Worm (Caenorhabditis elegans) whole organism, L2 larva: Measurements from ENCODE around the gene unc-51.

Source experiments
- C34F6.9 ChIP-seq: fragments of 150-350 bp; optimal IDR thresholded peaks from 2 replicates; lab custom pipeline; 2014; ENCODE audit warnings: missing biosample characterization, missing genetic modification characterization
- F13H6.1 ChIP-seq: sonication (generic microtip); optimal IDR thresholded peaks from 2 replicates; lab custom pipeline; 2016; ENCODE audit warnings: missing genetic modification characterization, missing compliant biosample characterization
- R02D3.7 ChIP-seq: fragments of 150-350 bp; optimal IDR thresholded peaks from 2 replicates; lab custom pipeline; 2014; ENCODE audit warnings: missing biosample characterization, missing genetic modification characterization
- Y55F3AM.14 ChIP-seq: fragments of 200-800 bp; sonication (Bioruptor generic); optimal IDR thresholded peaks from 2 replicates; lab custom pipeline; 2018; ENCODE audit warnings: mild to moderate bottlenecking, missing genetic modification characterization, missing compliant biosample characterization
- alr-1 ChIP-seq: fragments of 150-350 bp; optimal IDR thresholded peaks from 2 replicates; lab custom pipeline; 2014; ENCODE audit warnings: missing biosample characterization, missing genetic modification characterization
- aly-2 ChIP-seq: fragments of 150-350 bp; optimal IDR thresholded peaks from 2 replicates; lab custom pipeline; 2014; ENCODE audit warnings: missing biosample characterization, missing genetic modification characterization
- ama-1 ChIP-seq: fragments of 150-350 bp; optimal IDR thresholded peaks from 2 replicates; lab custom pipeline; 2018; ENCODE audit warnings: inconsistent platforms
- blmp-1 ChIP-seq: sonication (generic microtip); optimal IDR thresholded peaks from 2 replicates; lab custom pipeline; 2017; ENCODE audit warnings: missing genetic modification characterization, mild to moderate bottlenecking, missing compliant biosample characterization, antibody characterized with exemption, moderate library complexity; ENCODE audit not compliant: insufficient read depth
- ceh-16 ChIP-seq: fragments of 150-350 bp; optimal IDR thresholded peaks from 2 replicates; lab custom pipeline; 2014; ENCODE audit warnings: missing biosample characterization, missing genetic modification characterization
- ceh-82 ChIP-seq: fragments of 150-350 bp; optimal IDR thresholded peaks from 2 replicates; lab custom pipeline; 2014; ENCODE audit warnings: missing biosample characterization, missing genetic modification characterization
- crh-2 ChIP-seq: sonication (generic microtip); optimal IDR thresholded peaks from 2 replicates; lab custom pipeline; 2017; ENCODE audit warnings: missing biosample characterization, missing genetic modification characterization
- egl-27 ChIP-seq: sonication (generic microtip); optimal IDR thresholded peaks from 3 replicates; lab custom pipeline; 2017; ENCODE audit warnings: missing biosample characterization, missing genetic modification reagents, missing genetic modification characterization
- elt-1 ChIP-seq: fragments of 150-350 bp; optimal IDR thresholded peaks from 2 replicates; lab custom pipeline; 2014; ENCODE audit warnings: missing biosample characterization, missing genetic modification characterization
- elt-3 ChIP-seq: sonication (generic microtip); optimal IDR thresholded peaks from 2 replicates; lab custom pipeline; 2017; ENCODE audit warnings: missing biosample characterization, missing genetic modification characterization
- fos-1 ChIP-seq: fragments of 150-350 bp; optimal IDR thresholded peaks from 2 replicates; lab custom pipeline; 2014; ENCODE audit warnings: missing biosample characterization, missing genetic modification characterization
- gmeb-1 ChIP-seq: fragments of 150-350 bp; optimal IDR thresholded peaks from 2 replicates; lab custom pipeline; 2014; ENCODE audit warnings: missing biosample characterization, missing genetic modification characterization
- lin-11 ChIP-seq: fragments of 150-350 bp; sonication (generic microtip); optimal IDR thresholded peaks from 2 replicates; lab custom pipeline; 2014; ENCODE audit warnings: missing biosample characterization, missing genetic modification characterization, inconsistent platforms, mixed read lengths
- lin-13 ChIP-seq: fragments of 150-350 bp; optimal IDR thresholded peaks from 2 replicates; lab custom pipeline; 2014; ENCODE audit warnings: missing biosample characterization, missing genetic modification reagents, missing genetic modification characterization
- lsy-2 ChIP-seq, 2 experiments: fragments of 150-350 bp in 1 of 2; sonication (generic microtip) in 1 of 2; optimal IDR thresholded peaks; 2 replicates each; lab custom pipeline; 2014 to 2017; ENCODE audit warnings: missing biosample characterization in 2 of 2, missing genetic modification characterization in 2 of 2
- mbf-1 ChIP-seq: sonication (generic microtip); optimal IDR thresholded peaks from 2 replicates; lab custom pipeline; 2017; ENCODE audit warnings: missing biosample characterization, missing genetic modification characterization
- mdl-1 ChIP-seq, 2 experiments: fragments of 150-350 bp in 1 of 2; sonication (generic microtip) in 1 of 2; optimal IDR thresholded peaks; 2 replicates each; lab custom pipeline; 2017; ENCODE audit warnings: missing biosample characterization in 2 of 2, missing genetic modification characterization in 2 of 2
- nhr-129 ChIP-seq: fragments of 150-350 bp; optimal IDR thresholded peaks from 2 replicates; lab custom pipeline; 2014; ENCODE audit warnings: missing biosample characterization, missing genetic modification characterization
- nhr-21 ChIP-seq: fragments of 150-350 bp; optimal IDR thresholded peaks from 2 replicates; lab custom pipeline; 2014; ENCODE audit warnings: missing biosample characterization, missing genetic modification characterization
- nhr-23 ChIP-seq: fragments of 150-350 bp; optimal IDR thresholded peaks from 2 replicates; lab custom pipeline; 2014; ENCODE audit warnings: missing biosample characterization, missing genetic modification reagents, missing genetic modification characterization
- nhr-6 ChIP-seq: fragments of 150-350 bp; optimal IDR thresholded peaks from 2 replicates; lab custom pipeline; 2014; ENCODE audit warnings: missing biosample characterization, missing genetic modification characterization
- nhr-77 ChIP-seq: fragments of 150-350 bp; optimal IDR thresholded peaks from 2 replicates; lab custom pipeline; 2014; ENCODE audit warnings: missing biosample characterization, missing genetic modification characterization
- sem-4 ChIP-seq: fragments of 150-350 bp; optimal IDR thresholded peaks from 2 replicates; lab custom pipeline; 2014; ENCODE audit warnings: missing biosample characterization, missing genetic modification reagents, missing genetic modification characterization
- skn-1 ChIP-seq: sonication (generic microtip); optimal IDR thresholded peaks from 2 replicates; lab custom pipeline; 2017; ENCODE audit warnings: missing biosample characterization, missing genetic modification characterization
- sma-3 ChIP-seq: sonication (generic microtip); optimal IDR thresholded peaks from 2 replicates; lab custom pipeline; 2016; ENCODE audit warnings: missing genetic modification reagents, missing genetic modification characterization, missing compliant biosample characterization
- sma-9 ChIP-seq, 2 experiments: fragments of 150-350 bp in 1 of 2; sonication (generic microtip) in 1 of 2; optimal IDR thresholded peaks; 2 replicates each; lab custom pipeline; 2014 to 2016; ENCODE audit warnings: missing genetic modification characterization in 2 of 2, mild to moderate bottlenecking in 1 of 2, missing biosample characterization in 1 of 2, missing compliant biosample characterization in 1 of 2, missing genetic modification reagents in 1 of 2, moderate library complexity in 1 of 2
- snpc-4 ChIP-seq: fragments of 150-350 bp; optimal IDR thresholded peaks from 2 replicates; lab custom pipeline; 2014; ENCODE audit warnings: missing biosample characterization, missing genetic modification characterization
- unc-39 ChIP-seq: fragments of 150-350 bp; optimal IDR thresholded peaks from 2 replicates; lab custom pipeline; 2014; ENCODE audit warnings: missing biosample characterization, missing genetic modification characterization
- unc-55 ChIP-seq: fragments of 150-350 bp; sonication (generic microtip); optimal IDR thresholded peaks from 3 replicates; lab custom pipeline; 2014; ENCODE audit warnings: missing biosample characterization, missing genetic modification reagents, missing genetic modification characterization
- unc-62 ChIP-seq: fragments of 150-350 bp; optimal IDR thresholded peaks from 2 replicates; lab custom pipeline; 2014; ENCODE audit warnings: missing biosample characterization, missing genetic modification reagents, missing genetic modification characterization
- ztf-11 ChIP-seq: sonication (generic microtip); optimal IDR thresholded peaks from 2 replicates; lab custom pipeline; 2017; ENCODE audit warnings: missing biosample characterization, missing genetic modification characterization

unc-51 gene

DNA sequence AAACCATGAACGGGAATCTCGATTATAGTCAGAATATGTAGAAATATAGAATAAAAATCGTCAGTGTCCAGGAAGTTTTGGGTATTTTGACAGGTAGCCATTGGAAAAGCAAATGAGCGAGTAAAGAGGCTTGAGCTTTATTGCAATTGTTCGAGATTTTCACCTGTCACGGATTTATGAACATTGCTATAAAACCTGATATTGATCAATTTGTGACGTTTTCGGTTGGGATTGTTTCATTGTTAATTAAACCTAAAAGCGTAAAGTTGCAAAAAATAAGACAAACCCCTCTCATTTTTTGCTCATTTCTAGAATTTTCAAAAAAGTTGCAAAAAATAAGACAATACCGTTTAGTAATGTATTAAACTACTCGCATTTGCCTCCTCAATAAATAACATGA is 26.1 kb downstream of the unc-51 start, which contains the start of gene srh-183:
srh-183 (minus strand) TSS at position 101 of the 400 bp plus-strand sequence.
- TF ChIP-seq ztf-11 (tag; lab: Kevin White, UChicago), result no peak

DNA sequence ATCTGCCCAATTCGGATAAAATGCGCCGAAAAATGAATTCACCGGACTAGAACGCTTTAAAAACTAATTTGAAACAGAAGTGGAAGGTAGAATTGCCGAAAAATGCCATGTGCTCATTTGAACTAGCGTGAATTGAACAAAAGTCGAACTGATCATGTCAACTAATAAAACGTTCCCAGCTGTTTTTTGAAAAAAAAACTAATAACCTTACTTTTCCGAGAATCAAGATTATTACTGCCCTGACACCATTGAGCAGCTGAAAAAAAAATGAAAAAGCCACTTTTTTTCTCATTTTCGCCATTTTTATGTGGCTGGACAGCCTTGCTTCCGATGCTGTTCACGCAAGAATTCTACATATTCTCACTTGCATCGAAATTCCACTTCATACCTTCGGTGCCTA is 31.3 kb downstream of the unc-51 start, which contains the start of gene srh-173:
srh-173 (plus strand) TSS at position 301 of the 400 bp plus-strand sequence.
- TF ChIP-seq nhr-6 (tag; lab: Kevin White, UChicago), result no peak
- TF ChIP-seq unc-62 (GFP tag; lab: Kevin White, UChicago), result no peak
- no peak for TF ChIP-seq nhr-23
- no peak for TF ChIP-seq ceh-16 (tag; lab: Kevin White, UChicago)
- TF ChIP-seq mbf-1 (tag; lab: Kevin White, UChicago), result no peak
- TF ChIP-seq C34F6.9 (tag; lab: Kevin White, UChicago), result no peak
- TF ChIP-seq skn-1, result no peak
- no peak for TF ChIP-seq elt-1
- TF ChIP-seq ama-1 (lab: Kevin White, UChicago), result no peak
- TF ChIP-seq ztf-11 (tag; lab: Kevin White, UChicago), result no peak
- TF ChIP-seq lin-13, result no peak
- no peak for TF ChIP-seq Y55F3AM.14 (GFP tag; lab: Kevin White, UChicago)
- no peak for TF ChIP-seq unc-39 (tag; lab: Kevin White, UChicago)
- no peak for TF ChIP-seq elt-3 (tag; lab: Kevin White, UChicago)
- TF ChIP-seq egl-27 (tag; lab: Kevin White, UChicago), result no peak
- no peak for TF ChIP-seq nhr-21 (tag; lab: Kevin White, UChicago)
- TF ChIP-seq aly-2 (tag; lab: Kevin White, UChicago), result no peak

DNA sequence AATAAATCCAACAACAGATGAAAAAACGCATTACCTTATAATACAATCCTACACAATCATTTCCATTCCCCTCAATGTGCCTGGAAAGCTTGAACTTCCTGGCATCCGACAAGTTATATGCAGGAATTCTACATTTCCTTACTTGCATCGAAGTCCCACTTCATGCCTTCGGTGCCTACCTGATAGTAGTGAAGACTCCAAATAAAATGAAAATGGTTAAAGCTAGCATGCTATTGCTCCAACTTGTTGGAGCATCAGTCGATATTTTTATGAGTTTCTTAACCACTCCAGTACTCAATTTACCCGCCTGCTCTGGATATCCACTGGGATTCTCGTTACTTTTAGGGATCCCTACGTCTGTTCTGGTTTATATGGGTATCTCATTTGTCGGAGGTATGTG is 38.7 kb downstream of the unc-51 start, which contains the start of gene srh-171:
srh-171 (plus strand) TSS at position 75 of the 400 bp plus-strand sequence.
- no peak for TF ChIP-seq mbf-1 (tag; lab: Kevin White, UChicago)
- no peak for TF ChIP-seq unc-62 (GFP tag; lab: Kevin White, UChicago)
- TF ChIP-seq lsy-2 (tag; optimal IDR thresholded peaks at IDR 0.05; lab: Kevin White, UChicago), result no peak
- TF ChIP-seq crh-2 (tag; lab: Kevin White, UChicago), result no peak
- TF ChIP-seq ceh-16 (tag; lab: Kevin White, UChicago), result no peak
- no peak for TF ChIP-seq nhr-6 (tag; lab: Kevin White, UChicago)
- TF ChIP-seq F13H6.1, result no peak
- no peak for TF ChIP-seq nhr-129 (tag; lab: Kevin White, UChicago)
- TF ChIP-seq ama-1 (lab: Kevin White, UChicago), result no peak
- TF ChIP-seq snpc-4 (tag; lab: Kevin White, UChicago), result no peak
- no peak for TF ChIP-seq fos-1 (tag; lab: Kevin White, UChicago)
- no peak for TF ChIP-seq R02D3.7 (tag; lab: Kevin White, UChicago)
- TF ChIP-seq alr-1 (tag; lab: Kevin White, UChicago), result no peak
- no peak for TF ChIP-seq unc-55 (GFP tag; lab: Kevin White, UChicago)

DNA sequence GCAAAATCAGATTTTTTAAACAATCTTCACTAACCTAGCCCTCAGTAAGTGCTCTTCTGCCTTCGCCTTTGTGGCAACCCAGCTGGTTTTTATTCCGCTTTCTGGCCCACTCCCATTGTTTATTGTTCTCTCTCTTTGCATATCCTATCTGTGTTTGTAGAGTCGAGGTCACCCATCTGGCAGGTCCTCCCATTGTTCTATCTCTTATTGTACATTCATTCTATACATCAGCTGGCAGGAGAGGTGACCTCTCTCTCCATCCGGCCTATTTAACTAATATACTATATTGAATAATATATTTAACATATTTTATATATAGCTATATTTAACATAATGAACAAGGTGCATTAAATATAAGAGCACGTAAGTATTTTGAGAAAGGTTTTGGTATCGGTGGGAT is 42.3 kb downstream of the unc-51 start:
- TF ChIP-seq sma-9 (GFP tag; optimal IDR thresholded peaks at IDR 0.05; lab: Kevin White, UChicago) (no peak), sma-9 (tag; optimal IDR thresholded peaks at IDR 0.05; lab: Kevin White, UChicago) (no peak), nhr-77 (no peak), sem-4 (tag; lab: Kevin White, UChicago) (no peak), F13H6.1 (no peak), lin-11 (tag; lab: Kevin White, UChicago) (no peak), mbf-1 (tag; lab: Kevin White, UChicago) (no peak), gmeb-1 (no peak), blmp-1 (no peak), fos-1 (tag; lab: Kevin White, UChicago) (no peak), unc-39 (tag; lab: Kevin White, UChicago) (no peak), mdl-1 (tag; optimal IDR thresholded peaks at IDR 0.05; lab: Kevin White, UChicago) (no peak), sma-3 (no peak), ceh-82 (tag; lab: Kevin White, UChicago) (no peak), nhr-21 (tag; lab: Kevin White, UChicago) (no peak), snpc-4 (tag; lab: Kevin White, UChicago) (no peak)
